Fruit fly (Drosophila melanogaster) whole organism, embryonic: ENCODE measurements around the gene Mettl2.
A peak's percentile ranks its signal among the peaks of the same experiment; 100 is the strongest.

Experiments used
- Ada2b ChIP-seq: fragments of 200-800 bp; sonication (Bioruptor generic); IDR thresholded peaks from 2 replicates; pipeline ENCODE4 v1.3.6; 2022; ENCODE audit warnings: missing biosample characterization, missing genetic modification characterization
- Atf-2 ChIP-seq: fragments of 200-800 bp; sonication (Bioruptor generic); optimal IDR thresholded peaks from 2 replicates; lab custom pipeline; 2016; ENCODE audit warnings: missing biosample characterization, missing genetic modification characterization
- Awh ChIP-seq: fragments of 200-800 bp; sonication (Bioruptor generic); IDR thresholded peaks from 2 replicates; pipeline ENCODE4, ENCODE4 v1.3.6; 2022; ENCODE audit warnings: missing biosample characterization, missing genetic modification characterization
- Bteb2 ChIP-seq: fragments of 200-800 bp; sonication (Bioruptor generic); optimal IDR thresholded peaks from 2 replicates; lab custom pipeline; 2016; ENCODE audit warnings: missing biosample characterization, missing genetic modification characterization
- CG11504 ChIP-seq: fragments of 200-800 bp; sonication (Bioruptor generic); optimal IDR thresholded peaks from 3 replicates; lab custom pipeline; 2019; ENCODE audit warnings: missing biosample characterization, mild to moderate bottlenecking, missing genetic modification characterization, moderate library complexity
- CG12071 ChIP-seq: fragments of 200-800 bp; sonication (Bioruptor generic); optimal IDR thresholded peaks from 3 replicates; lab custom pipeline; 2018; ENCODE audit warnings: missing biosample characterization, mild to moderate bottlenecking, missing genetic modification characterization
- CG13894 ChIP-seq: fragments of 200-800 bp; sonication (Bioruptor generic); optimal IDR thresholded peaks from 3 replicates; lab custom pipeline; 2018; ENCODE audit warnings: missing biosample characterization, mild to moderate bottlenecking, missing genetic modification characterization, moderate library complexity
- CG14965 ChIP-seq: fragments of 200-800 bp; sonication (Bioruptor generic); optimal IDR thresholded peaks from 2 replicates; lab custom pipeline; 2016; ENCODE audit warnings: missing biosample characterization, missing genetic modification characterization, borderline replicate concordance
- CG15269 ChIP-seq: fragments of 200-800 bp; sonication (Bioruptor generic); optimal IDR thresholded peaks from 2 replicates; lab custom pipeline; 2018; ENCODE audit warnings: missing biosample characterization, mild to moderate bottlenecking, missing genetic modification characterization, moderate library complexity
- CG17568 ChIP-seq: fragments of 200-800 bp; sonication (Bioruptor generic); optimal IDR thresholded peaks from 2 replicates; lab custom pipeline; 2018; ENCODE audit warnings: missing biosample characterization, mild to moderate bottlenecking, missing genetic modification characterization, moderate library complexity
- CG17912 ChIP-seq: fragments of 200-800 bp; sonication (Bioruptor generic); optimal IDR thresholded peaks from 2 replicates; lab custom pipeline; 2018; ENCODE audit warnings: missing biosample characterization, mild to moderate bottlenecking, missing genetic modification characterization
- CG2202 ChIP-seq: fragments of 200-800 bp; sonication (Bioruptor generic); optimal IDR thresholded peaks from 2 replicates; lab custom pipeline; 2018; ENCODE audit warnings: missing biosample characterization, mild to moderate bottlenecking, missing genetic modification characterization
- CG2889 ChIP-seq: fragments of 200-800 bp; sonication (Bioruptor generic); IDR thresholded peaks from 3 replicates; pipeline ENCODE4 v1.3.6; 2022; ENCODE audit warnings: missing biosample characterization, missing genetic modification characterization
- CG30431 ChIP-seq: fragments of 200-800 bp; sonication (Bioruptor generic); optimal IDR thresholded peaks from 2 replicates; lab custom pipeline; 2017; ENCODE audit warnings: missing biosample characterization, missing genetic modification characterization
- CG33213 ChIP-seq: fragments of 200-800 bp; sonication (Bioruptor generic); optimal IDR thresholded peaks from 3 replicates; lab custom pipeline; 2016; ENCODE audit warnings: missing biosample characterization, missing genetic modification characterization
- CG4730 ChIP-seq: fragments of 200-800 bp; sonication (Bioruptor generic); IDR thresholded peaks from 2 replicates; pipeline ENCODE4 v1.3.6; 2022; ENCODE audit warnings: missing biosample characterization, missing genetic modification characterization
- CG5180 ChIP-seq: fragments of 200-800 bp; sonication (Bioruptor generic); optimal IDR thresholded peaks from 3 replicates; lab custom pipeline; 2017; ENCODE audit warnings: missing biosample characterization, missing genetic modification characterization, mild to moderate bottlenecking, moderate library complexity, missing genetic modification reagents
- CG6683 ChIP-seq: fragments of 200-800 bp; sonication (Bioruptor generic); optimal IDR thresholded peaks from 2 replicates; lab custom pipeline; 2017; ENCODE audit warnings: missing biosample characterization, mild to moderate bottlenecking, missing genetic modification characterization, missing genetic modification reagents
- CG9609 ChIP-seq: fragments of 200-800 bp; sonication (Bioruptor generic); optimal IDR thresholded peaks from 3 replicates; lab custom pipeline; 2016; ENCODE audit warnings: missing biosample characterization, missing genetic modification characterization
- CoRest ChIP-seq: fragments of 200-800 bp; sonication (Bioruptor generic); optimal IDR thresholded peaks from 3 replicates; lab custom pipeline; 2018; ENCODE audit warnings: missing biosample characterization, mild to moderate bottlenecking, missing genetic modification characterization, moderate library complexity
- D19A ChIP-seq: fragments of 200-800 bp; optimal IDR thresholded peaks from 3 replicates; lab custom pipeline; 2019; ENCODE audit warnings: missing biosample characterization, mild to moderate bottlenecking, missing genetic modification characterization, moderate library complexity
- Deaf1 ChIP-seq: fragments of 200-800 bp; optimal IDR thresholded peaks from 3 replicates; lab custom pipeline; 2019; ENCODE audit warnings: missing biosample characterization, mild to moderate bottlenecking, missing genetic modification characterization, moderate library complexity
- Dfd ChIP-seq, 2 experiments: fragments of >200 bp; optimal IDR thresholded peaks; 2 replicates each; lab custom pipeline; 2017; ENCODE audit warnings: missing biosample characterization in 2 of 2, missing genetic modification characterization in 2 of 2
- Dref ChIP-seq: fragments of 200-800 bp; sonication (Bioruptor generic); IDR thresholded peaks from 2 replicates; pipeline ENCODE4 v1.3.6; 2022; ENCODE audit warnings: missing biosample characterization, missing genetic modification characterization
- E2f1 ChIP-seq: fragments of 200-800 bp; sonication (Bioruptor generic); IDR thresholded peaks from 2 replicates; pipeline ENCODE4 v1.3.6; 2022; ENCODE audit warnings: missing biosample characterization, missing genetic modification characterization
- Fer2 ChIP-seq: fragments of 200-800 bp; sonication (Bioruptor generic); optimal IDR thresholded peaks from 2 replicates; lab custom pipeline; 2018; ENCODE audit warnings: missing biosample characterization, mild to moderate bottlenecking, missing genetic modification characterization, moderate library complexity
- Gug ChIP-seq: fragments of 200-800 bp; sonication (Bioruptor generic); IDR thresholded peaks from 4 replicates; pipeline ENCODE4 v1.3.6; 2022; ENCODE audit warnings: missing biosample characterization, missing genetic modification characterization
- Hr3 ChIP-seq: fragments of 200-800 bp; sonication (Bioruptor generic); optimal IDR thresholded peaks from 3 replicates; lab custom pipeline; 2016; ENCODE audit warnings: missing biosample characterization, missing genetic modification characterization
- Hr39 ChIP-seq: fragments of >200 bp; optimal IDR thresholded peaks from 2 replicates; lab custom pipeline; 2017
- NC2β ChIP-seq: fragments of 200-800 bp; sonication (Bioruptor generic); optimal IDR thresholded peaks from 2 replicates; lab custom pipeline; 2016; ENCODE audit warnings: missing biosample characterization, missing genetic modification characterization
- Sin3A ChIP-seq: fragments of >200 bp; optimal IDR thresholded peaks from 2 replicates; lab custom pipeline; 2018
- Vsx1 ChIP-seq: fragments of 200-800 bp; sonication (Bioruptor generic); optimal IDR thresholded peaks from 2 replicates; lab custom pipeline; 2017; ENCODE audit warnings: missing biosample characterization, mild to moderate bottlenecking, missing genetic modification characterization, missing genetic modification reagents
- YL-1 ChIP-seq: fragments of 200-800 bp; sonication (Bioruptor generic); optimal IDR thresholded peaks from 3 replicates; lab custom pipeline; 2017; ENCODE audit warnings: missing biosample characterization, mild to moderate bottlenecking, missing genetic modification characterization
- ap ChIP-seq: fragments of 200-800 bp; sonication (Bioruptor generic); IDR thresholded peaks from 2 replicates; pipeline ENCODE4 v1.3.6; 2022; ENCODE audit warnings: missing biosample characterization, missing genetic modification characterization
- ato ChIP-seq: fragments of 200-800 bp; sonication (Bioruptor generic); IDR thresholded peaks from 2 replicates; pipeline ENCODE4 v1.3.6; 2022; ENCODE audit warnings: missing biosample characterization, missing genetic modification characterization; ENCODE audit not compliant: partially characterized antibody
- bcd ChIP-seq: fragments of 200-800 bp; sonication (Bioruptor generic); optimal IDR thresholded peaks from 2 replicates; lab custom pipeline; 2017; ENCODE audit warnings: missing biosample characterization, mild to moderate bottlenecking, missing genetic modification characterization
- ci ChIP-seq: fragments of 200-800 bp; sonication (Bioruptor generic); IDR thresholded peaks from 3 replicates; pipeline ENCODE4 v1.3.6; 2022; ENCODE audit warnings: missing biosample characterization, missing genetic modification characterization
- dmrt11E ChIP-seq: fragments of 200-800 bp; sonication (Bioruptor generic); optimal IDR thresholded peaks from 3 replicates; lab custom pipeline; 2018; ENCODE audit warnings: missing biosample characterization, mild to moderate bottlenecking, missing genetic modification characterization, moderate library complexity
- en ChIP-seq: fragments of 200-800 bp; sonication (Bioruptor generic); optimal IDR thresholded peaks from 2 replicates; lab custom pipeline; 2016; ENCODE audit warnings: missing biosample characterization, missing genetic modification characterization
- fd96Cb ChIP-seq: fragments of 200-800 bp; sonication (Bioruptor generic); optimal IDR thresholded peaks from 2 replicates; lab custom pipeline; 2018; ENCODE audit warnings: missing biosample characterization, mild to moderate bottlenecking, missing genetic modification characterization, moderate library complexity
- gcm ChIP-seq: fragments of 200-800 bp; sonication (Bioruptor generic); optimal IDR thresholded peaks from 2 replicates; lab custom pipeline; 2019; ENCODE audit warnings: missing biosample characterization, mild to moderate bottlenecking, missing genetic modification characterization, moderate library complexity
- ham ChIP-seq: fragments of 200-800 bp; sonication (Bioruptor generic); IDR thresholded peaks from 2 replicates; pipeline ENCODE4 v1.3.6; 2022; ENCODE audit warnings: missing biosample characterization, missing genetic modification characterization
- jumu ChIP-seq: fragments of 200-800 bp; sonication (Bioruptor generic); optimal IDR thresholded peaks from 3 replicates; lab custom pipeline; 2016; ENCODE audit warnings: missing biosample characterization, missing genetic modification characterization
- peb ChIP-seq: fragments of 200-800 bp; sonication (Bioruptor generic); IDR thresholded peaks from 2 replicates; pipeline ENCODE4 v1.3.6; 2022; ENCODE audit warnings: missing biosample characterization, missing genetic modification characterization
- rib ChIP-seq: fragments of 200-800 bp; sonication (Bioruptor generic); IDR thresholded peaks from 2 replicates; pipeline ENCODE4 v1.3.6; 2022; ENCODE audit warnings: missing biosample characterization, missing genetic modification characterization
- slbo ChIP-seq: fragments of 200-800 bp; sonication (Bioruptor generic); IDR thresholded peaks from 2 replicates; pipeline ENCODE4 v1.3.6; 2022; ENCODE audit warnings: missing biosample characterization, missing genetic modification characterization
- stc ChIP-seq: fragments of 200-800 bp; sonication (Bioruptor generic); IDR thresholded peaks from 2 replicates; pipeline ENCODE4 v1.3.6; 2022; ENCODE audit warnings: missing biosample characterization, missing genetic modification characterization
- tgo ChIP-seq: fragments of 200-800 bp; sonication (Bioruptor generic); IDR thresholded peaks from 3 replicates; pipeline ENCODE4 v1.3.6; 2022; ENCODE audit warnings: missing biosample characterization, missing genetic modification characterization
- zfh1 ChIP-seq: fragments of 200-800 bp; sonication (Bioruptor generic); IDR thresholded peaks from 3 replicates; pipeline ENCODE4 v1.3.6; 2022; ENCODE audit warnings: missing biosample characterization, missing genetic modification characterization

The Mettl2 gene

DNA sequence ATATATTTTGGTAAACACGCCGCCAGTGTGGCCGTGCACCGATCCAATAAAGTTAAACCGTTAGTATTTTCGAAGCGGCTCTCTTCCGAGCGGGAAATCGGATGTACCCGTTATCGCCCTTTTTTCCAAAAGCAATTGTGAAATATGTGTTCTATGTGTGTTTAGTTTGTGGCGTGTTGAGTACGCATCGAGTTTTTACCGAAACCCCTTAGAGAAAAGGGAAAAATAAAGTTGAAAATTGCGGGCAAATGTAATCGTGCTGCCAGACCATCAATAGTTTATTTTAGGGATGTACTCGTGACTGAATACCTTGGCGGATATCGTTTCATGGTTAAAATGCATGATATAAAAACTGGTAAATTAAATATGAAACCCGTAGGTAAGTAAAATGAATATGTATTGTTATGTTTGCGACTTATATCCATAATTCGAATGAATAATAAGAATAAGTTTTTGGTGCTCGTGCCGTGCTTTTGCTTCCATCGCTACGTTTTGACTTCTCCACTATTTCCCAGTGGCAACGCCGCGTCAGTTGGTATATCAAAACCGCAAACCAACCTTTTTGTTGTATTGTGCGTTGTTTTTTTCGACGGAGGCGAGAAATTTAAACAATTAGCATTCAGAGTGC is at the start of gene Mettl2, which contains the start of gene Bgb (continued):
- TF ChIP-seq Hr3 (GFP tag; lab: Kevin White, UChicago) (peak; percentile 80), Hr39 (no peak), CoRest (tag; lab: Kevin White, UChicago) (peak; percentile 83), CG15269 (tag; lab: Kevin White, UChicago) (no peak), E2f1 (GFP tag; lab: Robert Waterston, UW) (peak; percentile 71), CG5180 (no peak), Dfd (GFP tag; optimal IDR thresholded peaks at IDR 0.05; lab: Kevin White, UChicago) (no peak), Sin3A (lab: Kevin White, UChicago) (peak; percentile 95), CG14965 (no peak), gcm (GFP tag; lab: Kevin White, UChicago) (peak; percentile 31), Vsx1 (no peak), en (peak; percentile 53), CG2202 (tag; lab: Kevin White, UChicago) (peak; percentile 1), ham (GFP tag; lab: Robert Waterston, UW) (0 out of 2 replicates have a peak, but pooled peaks have one; percentile 31), bcd (peak; percentile 75), CG2889 (GFP tag; lab: Robert Waterston, UW) (peak; percentile 47; the same call in 1 of the 3 replicates), Atf-2 (GFP tag; lab: Kevin White, UChicago) (peak; percentile 64), CG33213 (peak; percentile 65), ap (GFP tag; lab: Robert Waterston, UW) (no peak), dmrt11E (peak; percentile 67), D19A (tag; lab: Kevin White, UChicago) (no peak), CG17568 (GFP tag; lab: Kevin White, UChicago) (no peak), ato (GFP tag; lab: Robert Waterston, UW) (peak; percentile 20; the same call in 1 of the 2 replicates), peb (peak; percentile 38; the same call in 1 of the 2 replicates), Fer2 (peak; percentile 74), CG30431 (peak; percentile 52), Ada2b (GFP tag; lab: Robert Waterston, UW) (peak; percentile 71), Dref (GFP tag; lab: Robert Waterston, UW) (no peak), fd96Cb (tag; lab: Kevin White, UChicago) (peak; percentile 78), Awh (GFP tag; lab: Robert Waterston, UW) (peak; percentile 25; the same call in 1 of the 2 replicates), CG6683 (GFP tag; lab: Kevin White, UChicago) (peak; percentile 26), CG17912 (no peak), stc (0 out of 2 replicates have a peak, but pooled peaks have one; percentile 39), CG4730 (GFP tag; lab: Robert Waterston, UW) (peak; percentile 77), YL-1 (GFP tag; lab: Kevin White, UChicago) (peak; percentile 58), Gug (GFP tag; lab: Robert Waterston, UW) (peak; percentile 93), CG12071 (no peak), tgo (peak; percentile 86)
- TF ChIP-seq, all 482 proteins: peak for 351

DNA sequence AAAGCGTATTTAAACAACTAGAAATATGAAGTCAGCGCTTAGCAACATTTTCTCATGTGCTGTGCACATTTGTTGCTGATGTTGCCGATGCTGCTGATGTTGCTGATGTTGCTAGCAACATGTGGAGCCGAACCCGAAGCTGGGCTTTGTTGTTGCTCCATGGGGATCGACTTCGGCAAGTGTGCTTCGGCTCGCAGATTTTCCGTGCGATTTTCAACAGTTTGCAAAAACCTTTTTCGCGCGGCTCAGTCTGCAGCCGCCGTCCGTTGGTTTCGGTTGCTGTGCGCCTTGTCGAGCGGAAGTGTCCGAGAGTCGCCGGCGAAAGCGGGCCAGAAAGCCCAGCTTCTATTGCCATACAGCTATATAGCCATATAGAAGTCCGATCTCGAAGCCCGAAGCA is 49.5 kb upstream of the Mettl2 start:
- TF ChIP-seq rib (GFP tag; lab: Robert Waterston, UW), result peak; percentile 41; the same call in 1 of the 2 replicates
- TF ChIP-seq CG11504 (tag; lab: Kevin White, UChicago), result peak; percentile 97
- peak; percentile 54 for TF ChIP-seq CG13894
- no peak for TF ChIP-seq NC2β (GFP tag; lab: Kevin White, UChicago)
- 0 out of 2 replicates have a peak, but pooled peaks have one; percentile 14 for TF ChIP-seq slbo (GFP tag; lab: Robert Waterston, UW)
- peak; percentile 92 for TF ChIP-seq Deaf1 (tag; lab: Kevin White, UChicago)
- no peak for TF ChIP-seq CG9609 (GFP tag; lab: Kevin White, UChicago)
- no peak for TF ChIP-seq Bteb2 (GFP tag; lab: Kevin White, UChicago)
- no peak for TF ChIP-seq E2f1 (GFP tag; lab: Robert Waterston, UW)
- 0 out of 3 replicates have a peak, but pooled peaks have one; percentile 34 for TF ChIP-seq ci (GFP tag; lab: Robert Waterston, UW)
- TF ChIP-seq jumu (GFP tag; lab: Kevin White, UChicago), result no peak
- 0 out of 3 replicates have a peak, but pooled peaks have one; percentile 23 for TF ChIP-seq zfh1 (GFP tag; lab: Robert Waterston, UW)
